Worm (Caenorhabditis elegans): Measurements from ENCODE around the gene F14F9.2.

F14F9.2 gene

ce11 chrV:5192501-5192900 is 47.9 kb downstream of the F14F9.2 start, which contains the start of gene C03A7.13:
TSS of gene C03A7.13 (minus strand) at chrV:5192543.
- TF ChIP-seq F22D6.2 (tag; optimal IDR thresholded peaks at IDR 0.05) = no peak
- TF ChIP-seq nhr-80 (tag; optimal IDR thresholded peaks at IDR 0.05) = peak; percentile 87
- TF ChIP-seq atf-7 (tag; optimal IDR thresholded peaks at IDR 0.05) = peak; percentile 26
- TF ChIP-seq cebp-1 (GFP tag; IDR thresholded peaks at IDR 0.05) = no peak
- TF ChIP-seq cebp-1 (tag; optimal IDR thresholded peaks at IDR 0.05) = peak; percentile 34
- TF ChIP-seq ceh-27 (GFP tag; optimal IDR thresholded peaks at IDR 0.05) = no peak
- no peak for TF ChIP-seq Y95B8A.8 (GFP tag; IDR thresholded peaks at IDR 0.05)
- TF ChIP-seq tbp1 (GFP tag; optimal IDR thresholded peaks at IDR 0.05) = peak; percentile 8
- TF ChIP-seq egl-44 (GFP tag; IDR thresholded peaks at IDR 0.05) = 0 out of 2 replicates have a peak, but pooled peaks have one; percentile 29
- TF ChIP-seq unc-62 (GFP tag; optimal IDR thresholded peaks at IDR 0.05) = peak; percentile 93
- TF ChIP-seq let-607 (tag; optimal IDR thresholded peaks at IDR 0.05) = peak in 1 of 2 experiments; percentile 30
- TF ChIP-seq pha-4 (tag; optimal IDR thresholded peaks at IDR 0.05) = peak; percentile 9

ce11 chrV:5194508-5194907 is 49.9 kb downstream of the F14F9.2 start, which contains the start of gene abu-8:
TSS of gene abu-8 (minus strand) at chrV:5194608.
- TF ChIP-seq ceh-40 (GFP tag; IDR thresholded peaks at IDR 0.05) = no peak
- no peak for TF ChIP-seq nhr-27 (tag; optimal IDR thresholded peaks at IDR 0.05)
- no peak for TF ChIP-seq ztf-26 (tag; optimal IDR thresholded peaks at IDR 0.05)
- TF ChIP-seq F57C9.4 (tag; optimal IDR thresholded peaks at IDR 0.05) = no peak
- no peak for TF ChIP-seq ama-1 (optimal IDR thresholded peaks at IDR 0.05)
- no peak for TF ChIP-seq ama-1 (GFP tag; optimal IDR thresholded peaks at IDR 0.05)
- TF ChIP-seq ztf-28 (GFP tag; IDR thresholded peaks at IDR 0.05) = no peak
- no peak for TF ChIP-seq egl-44 (GFP tag; IDR thresholded peaks at IDR 0.05)
- TF ChIP-seq madf-10 (tag; optimal IDR thresholded peaks at IDR 0.05) = no peak
- no peak for TF ChIP-seq sptf-2 (GFP tag; optimal IDR thresholded peaks at IDR 0.05)
- no peak for TF ChIP-seq unc-62 (GFP tag; optimal IDR thresholded peaks at IDR 0.05)
- no peak for TF ChIP-seq lir-1 (GFP tag; conservative IDR thresholded peaks at IDR 0.05)
- TF ChIP-seq lin-54 (GFP tag; optimal IDR thresholded peaks at IDR 0.05) = no peak
